Fruit fly (Drosophila melanogaster): ENCODE measurements around the gene CG17768.

The CG17768 gene

dm6 chr2L:10379865-10380264, 25.1 kb downstream of the CG17768 start, which contains the start of gene gny:
Gene gny (plus strand): TSS chr2L:10380103.
- TF ChIP-seq CTCF (optimal IDR thresholded peaks at IDR 0.05): peak; percentile 12 to 32
- TF ChIP-seq CG8478 (optimal IDR thresholded peaks at IDR 0.05): no peak

DNA sequence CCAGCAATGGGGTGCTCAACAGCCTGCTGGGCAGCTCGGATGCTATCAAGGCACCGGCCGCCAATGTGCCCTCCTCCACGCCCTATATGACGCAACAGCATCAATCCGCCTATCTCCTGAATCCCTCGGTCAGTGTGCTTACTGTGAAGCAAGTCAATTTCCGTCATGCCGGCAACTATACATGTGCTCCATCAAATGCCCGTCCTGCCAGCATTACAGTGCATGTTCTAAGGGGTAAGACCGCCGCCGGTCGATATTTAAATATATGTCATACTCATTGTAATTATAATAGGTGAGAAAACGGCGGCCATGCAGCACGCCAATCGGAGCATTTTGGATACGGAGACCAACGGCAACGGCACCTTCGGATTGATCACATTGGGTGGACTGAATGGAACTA, 26.4 kb downstream of the CG17768 start:
- TF ChIP-seq CG8478 (optimal IDR thresholded peaks at IDR 0.05) (no peak), CTCF (optimal IDR thresholded peaks at IDR 0.05) (no peak)

DNA sequence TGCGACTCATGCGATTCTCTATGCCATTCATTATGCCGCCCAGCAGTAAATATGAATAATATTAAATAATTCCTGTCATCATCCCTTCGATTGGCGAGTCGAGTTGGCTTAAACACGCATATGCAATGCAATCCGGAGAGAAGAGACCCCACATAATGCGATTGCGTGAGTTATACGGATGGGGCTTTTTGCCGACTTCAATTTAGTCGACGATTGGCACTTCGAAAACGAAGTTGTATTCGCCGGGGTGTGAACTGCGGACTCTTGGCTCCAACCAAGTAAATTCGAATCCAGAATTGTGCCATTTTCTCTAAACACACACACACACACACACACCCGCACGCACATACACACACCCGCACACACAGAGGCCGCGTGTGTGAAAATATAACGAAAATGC, 28.7 kb downstream of the CG17768 start:
- TF ChIP-seq CTCF (optimal IDR thresholded peaks at IDR 0.05) (no peak), CG8478 (optimal IDR thresholded peaks at IDR 0.05) (no peak)

DNA sequence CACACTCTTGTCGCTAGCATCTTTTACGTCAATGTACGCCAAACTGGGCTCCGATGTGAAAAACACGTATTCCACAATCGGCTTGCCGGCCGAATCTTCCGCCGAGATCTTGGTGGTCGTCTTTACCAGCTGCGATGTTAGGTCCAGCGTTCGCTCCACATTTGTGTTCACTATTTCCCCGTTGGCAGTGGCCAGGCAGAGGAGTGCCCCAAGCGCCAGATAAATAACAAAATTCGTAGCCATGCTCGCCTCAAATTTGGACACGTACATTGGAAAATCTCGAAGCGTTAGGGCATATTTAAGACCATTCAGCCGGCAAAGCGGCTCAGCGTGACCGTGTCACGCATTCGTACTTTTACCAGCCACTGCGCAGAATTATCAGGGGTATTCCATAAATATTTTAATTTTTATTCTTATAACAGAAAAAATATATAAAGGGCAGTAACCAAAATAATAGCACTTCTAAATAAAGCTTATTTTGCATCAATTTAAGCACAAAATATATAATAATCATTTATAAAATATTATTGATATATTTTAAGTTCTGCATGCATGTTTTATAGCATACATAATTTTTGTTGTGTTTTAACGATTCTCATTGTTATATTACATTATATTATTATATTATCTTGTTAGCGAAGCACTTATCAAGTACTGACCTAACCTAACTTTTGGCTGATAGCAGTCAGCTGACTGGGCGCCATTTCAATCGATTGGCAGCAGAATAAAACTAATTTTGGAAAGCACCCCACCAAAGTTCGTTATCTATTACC, 29.4 kb downstream of the CG17768 start, which contains the start of the genes CG33303 and dpr19:
TSS of gene CG33303 (minus strand) at position 294 of the 773 bp plus-strand sequence.
TSS of gene dpr19 (plus strand) at position 705 of the 773 bp plus-strand sequence.
- TF ChIP-seq CTCF (optimal IDR thresholded peaks at IDR 0.05): no peak
- TF ChIP-seq CG8478 (optimal IDR thresholded peaks at IDR 0.05): no peak

- TF ChIP-seq CG8478 (optimal IDR thresholded peaks at IDR 0.05) (no peak), CTCF (optimal IDR thresholded peaks at IDR 0.05) (no peak)
Observed at dm6 chr2L:10373605-10374269, 31.3 kb downstream of the CG17768 start, which contains the start of gene rho-5. Gene rho-5 (minus strand): TSS chr2L:10373900.

DNA sequence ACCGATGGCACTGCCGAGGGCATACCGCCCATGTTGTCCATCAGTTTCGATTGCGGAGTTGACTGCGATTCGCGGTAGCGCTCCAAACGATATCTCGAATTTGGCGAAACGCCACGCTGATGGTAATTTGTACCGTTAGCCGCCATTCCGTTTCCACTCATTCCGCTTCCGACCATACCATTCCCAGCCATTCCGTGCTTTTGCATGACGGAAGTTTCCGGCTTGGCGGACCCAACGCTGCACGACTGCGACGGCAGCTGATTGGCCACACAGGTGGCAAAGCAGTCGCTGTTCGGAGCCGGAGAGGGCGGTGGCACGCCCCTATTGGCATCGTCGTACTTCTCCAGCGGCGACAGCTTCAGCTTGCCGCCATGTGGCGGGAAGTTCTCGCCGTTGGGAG, 32.7 kb downstream of the CG17768 start:
- TF ChIP-seq CG8478 (optimal IDR thresholded peaks at IDR 0.05) (no peak), CTCF (optimal IDR thresholded peaks at IDR 0.05) (no peak)

- TF ChIP-seq CTCF (optimal IDR thresholded peaks at IDR 0.05) (no peak), CG8478 (optimal IDR thresholded peaks at IDR 0.05) (no peak)
Observed at dm6 chr2L:10366525-10366924, 38.5 kb downstream of the CG17768 start, which contains the start of gene CG5056. Gene CG5056 (plus strand): TSS chr2L:10366692.

- no peak for TF ChIP-seq CG8478 (optimal IDR thresholded peaks at IDR 0.05)
- no peak for TF ChIP-seq CTCF (optimal IDR thresholded peaks at IDR 0.05)
Observed at dm6 chr2L:10364229-10364628, 40.8 kb downstream of the CG17768 start, which contains the start of gene lft. Gene lft (plus strand): TSS chr2L:10364471.

DNA sequence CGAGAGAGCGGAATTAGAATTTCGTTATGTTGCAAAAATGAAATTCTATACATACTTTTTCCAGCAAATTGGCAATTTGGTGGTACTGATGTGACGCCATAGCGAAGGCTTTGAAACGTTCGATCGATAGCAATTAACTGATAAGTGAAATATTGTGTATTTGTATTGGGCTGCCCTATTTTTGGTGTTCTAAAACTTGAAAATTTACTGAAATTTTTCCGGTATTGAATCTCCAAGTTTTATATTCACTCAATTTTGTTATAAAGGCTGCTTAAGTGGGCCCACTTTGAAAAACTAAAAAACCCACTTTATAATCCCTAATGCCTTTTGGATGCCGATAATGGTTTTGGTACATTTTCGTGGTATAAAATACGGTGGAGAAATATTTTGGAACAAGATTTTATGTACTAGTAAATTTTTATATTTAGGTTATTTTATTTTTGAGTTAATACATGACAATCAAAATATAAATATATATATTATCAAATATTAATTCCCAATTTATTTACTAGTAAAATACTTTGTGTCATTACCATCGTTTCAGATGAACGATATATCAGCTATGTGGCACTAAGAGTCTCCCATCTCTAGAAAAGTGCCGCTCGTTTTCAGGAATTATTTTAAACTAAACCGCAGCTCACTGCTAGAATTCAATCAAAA, 42.5 kb downstream of the CG17768 start, which contains the start of the genes Cand1 and pim:
TSS of gene Cand1 (minus strand) at position 300 of the 660 bp plus-strand sequence.
TSS of gene pim (plus strand) at position 582 of the 660 bp plus-strand sequence.
- no peak for TF ChIP-seq CG8478 (optimal IDR thresholded peaks at IDR 0.05)
- no peak for TF ChIP-seq CTCF (optimal IDR thresholded peaks at IDR 0.05)

DNA sequence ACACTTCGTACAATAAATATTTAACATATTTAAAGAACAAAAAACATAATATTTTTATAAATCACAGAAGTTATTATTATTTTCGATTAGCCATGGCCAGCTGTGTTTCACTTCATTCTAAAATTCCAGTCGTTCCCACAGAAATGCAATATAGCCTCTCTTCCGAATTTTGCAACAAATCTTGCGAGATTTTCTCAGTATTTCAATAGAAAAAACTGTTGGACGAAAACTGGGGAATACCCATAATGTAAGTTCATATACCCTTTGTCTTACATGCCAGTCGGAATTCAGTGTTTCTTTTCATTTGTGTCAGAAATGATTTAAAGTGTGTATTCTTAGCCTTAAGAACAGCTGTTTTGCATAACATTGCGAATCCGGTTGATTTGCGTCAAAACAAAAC, 48.5 kb downstream of the CG17768 start, which contains the start of the genes CtsL4 and ClpP:
TSS of gene CtsL4 (minus strand) at position 90 of the 400 bp plus-strand sequence.
TSS of gene ClpP (plus strand) at position 288 of the 400 bp plus-strand sequence.
- no peak for TF ChIP-seq CTCF (optimal IDR thresholded peaks at IDR 0.05)
- no peak for TF ChIP-seq CG8478 (optimal IDR thresholded peaks at IDR 0.05)

DNA sequence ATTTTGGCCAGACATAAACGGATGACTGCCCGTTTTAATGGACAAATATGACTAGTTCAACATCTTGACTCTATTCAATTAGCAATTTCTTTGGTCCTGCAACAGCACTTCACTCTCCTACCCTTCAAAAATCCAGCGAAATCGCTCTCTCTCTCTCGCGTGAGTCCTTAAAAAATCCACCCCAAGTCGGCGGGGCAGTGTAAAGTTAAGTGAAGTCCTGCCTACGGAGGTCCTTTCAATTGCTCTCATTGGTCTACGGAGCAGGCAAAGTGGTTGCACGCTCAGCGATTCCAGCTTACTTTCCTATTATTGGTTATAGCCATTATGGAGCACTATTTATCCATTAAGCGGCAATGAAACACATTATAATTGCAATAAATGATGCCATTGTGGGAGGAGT, 51.1 kb downstream of the CG17768 start, which contains the start of gene CG34367:
TSS of gene CG34367 (minus strand) at position 35 of the 400 bp plus-strand sequence.
- TF ChIP-seq CTCF (optimal IDR thresholded peaks at IDR 0.05) (no peak), CG8478 (optimal IDR thresholded peaks at IDR 0.05) (no peak)
